Worm (Caenorhabditis elegans) whole organism, L4 larva: Measurements from ENCODE around the gene T19C4.24.

Source experiments
- F10B5.3 ChIP-seq: sonication (generic microtip); optimal IDR thresholded peaks from 2 replicates; lab custom pipeline; 2016; ENCODE audit warnings: mild to moderate bottlenecking, missing genetic modification characterization, missing compliant biosample characterization
- F26F4.8 ChIP-seq: fragments of 200-800 bp; sonication (Bioruptor generic); conservative IDR thresholded peaks from 2 replicates; pipeline ENCODE4 v1.3.6; 2022; ENCODE audit warnings: missing genetic modification characterization, missing compliant biosample characterization
- F49E8.2 ChIP-seq: sonication (generic microtip); optimal IDR thresholded peaks from 2 replicates; lab custom pipeline; 2016; ENCODE audit warnings: missing compliant biosample characterization, mild to moderate bottlenecking, missing genetic modification characterization, borderline replicate concordance
- R02D3.7 ChIP-seq: fragments of 150-350 bp; sonication (generic microtip); optimal IDR thresholded peaks from 3 replicates; lab custom pipeline; 2014; ENCODE audit warnings: missing biosample characterization, missing genetic modification characterization
- T26A8.4 ChIP-seq: fragments of 200-800 bp; sonication (Bioruptor generic); IDR thresholded peaks from 2 replicates; pipeline ENCODE4 v1.3.6; 2022; ENCODE audit warnings: missing genetic modification characterization, missing compliant biosample characterization
- Y105C5A.15 ChIP-seq: fragments of 200-800 bp; sonication (Bioruptor generic); IDR thresholded peaks from 2 replicates; pipeline ENCODE4 v1.3.6; 2022; ENCODE audit warnings: missing genetic modification characterization, missing compliant biosample characterization
- Y48G9A.11 ChIP-seq: fragments of 200-800 bp; sonication (Bioruptor generic); IDR thresholded peaks from 2 replicates; pipeline ENCODE4 v1.3.6; 2022; ENCODE audit warnings: missing genetic modification reagents, missing genetic modification characterization, missing compliant biosample characterization
- Y75B8A.6 ChIP-seq: fragments of 200-800 bp; sonication (Bioruptor generic); IDR thresholded peaks from 2 replicates; pipeline ENCODE4 v1.3.6; 2022; ENCODE audit warnings: missing genetic modification reagents, missing genetic modification characterization, missing compliant biosample characterization
- ZK337.2 ChIP-seq: fragments of 200-800 bp; sonication (Bioruptor generic); IDR thresholded peaks from 2 replicates; pipeline ENCODE4 v1.3.6; 2022; ENCODE audit warnings: missing genetic modification reagents, missing genetic modification characterization, missing compliant biosample characterization
- ceh-20 ChIP-seq: fragments of 200-800 bp; sonication (Bioruptor generic); IDR thresholded peaks from 2 replicates; pipeline ENCODE4 v1.3.6; 2022; ENCODE audit warnings: missing genetic modification reagents, missing genetic modification characterization, missing compliant biosample characterization
- ceh-32 ChIP-seq: sonication (generic microtip); optimal IDR thresholded peaks from 2 replicates; lab custom pipeline; 2016; ENCODE audit warnings: mild to moderate bottlenecking, missing genetic modification characterization, missing compliant biosample characterization; ENCODE audit not compliant: poor library complexity
- ceh-82 ChIP-seq: sonication (generic microtip); optimal IDR thresholded peaks from 2 replicates; lab custom pipeline; 2017; ENCODE audit warnings: missing biosample characterization, missing genetic modification characterization
- ces-1 ChIP-seq: fragments of 150-350 bp; sonication (generic microtip); optimal IDR thresholded peaks from 4 replicates; lab custom pipeline; 2014; ENCODE audit warnings: missing biosample characterization, missing genetic modification reagents, missing genetic modification characterization
- cey-2 ChIP-seq: sonication (generic microtip); optimal IDR thresholded peaks from 3 replicates; lab custom pipeline; 2017; ENCODE audit warnings: missing genetic modification characterization, mild to moderate bottlenecking, missing compliant biosample characterization, antibody characterized with exemption, borderline replicate concordance; ENCODE audit not compliant: insufficient read depth
- daf-12 ChIP-seq: fragments of 150-350 bp; optimal IDR thresholded peaks from 2 replicates; lab custom pipeline; 2014; ENCODE audit warnings: missing biosample characterization, missing genetic modification reagents, missing genetic modification characterization
- dmd-9 ChIP-seq: fragments of 200-800 bp; sonication (Bioruptor generic); IDR thresholded peaks from 2 replicates; pipeline ENCODE4 v1.3.6; 2022; ENCODE audit warnings: missing genetic modification reagents, missing genetic modification characterization, missing compliant biosample characterization
- duxl-1 ChIP-seq: sonication (generic microtip); optimal IDR thresholded peaks from 2 replicates; lab custom pipeline; 2016; ENCODE audit warnings: mild to moderate bottlenecking, missing genetic modification characterization, moderate library complexity, missing compliant biosample characterization; ENCODE audit not compliant: poor library complexity
- dve-1 ChIP-seq: sonication (generic microtip); optimal IDR thresholded peaks from 2 replicates; lab custom pipeline; 2017; ENCODE audit warnings: antibody characterized with exemption, mild to moderate bottlenecking, missing genetic modification characterization, missing compliant biosample characterization; ENCODE audit not compliant: insufficient read depth
- egl-27 ChIP-seq: sonication (generic microtip); optimal IDR thresholded peaks from 3 replicates; lab custom pipeline; 2017; ENCODE audit warnings: missing biosample characterization, missing genetic modification reagents, missing genetic modification characterization
- egl-43 ChIP-seq: fragments of 200-800 bp; sonication (Bioruptor generic); IDR thresholded peaks from 2 replicates; pipeline ENCODE4 v1.3.6; 2022; ENCODE audit warnings: missing genetic modification reagents, missing genetic modification characterization, missing compliant biosample characterization
- fkh-10 ChIP-seq: fragments of 150-350 bp; optimal IDR thresholded peaks from 2 replicates; lab custom pipeline; 2014; ENCODE audit warnings: missing biosample characterization, missing genetic modification reagents, missing genetic modification characterization
- gei-8 ChIP-seq: fragments of 200-800 bp; sonication (Bioruptor generic); optimal IDR thresholded peaks from 2 replicates; lab custom pipeline; 2018; ENCODE audit warnings: mild to moderate bottlenecking, missing genetic modification characterization, missing compliant biosample characterization
- lim-7 ChIP-seq: fragments of 200-800 bp; sonication (Bioruptor generic); IDR thresholded peaks from 2 replicates; pipeline ENCODE4 v1.3.6; 2022; ENCODE audit warnings: missing genetic modification characterization, missing compliant biosample characterization
- lin-29 ChIP-seq: fragments of 200-800 bp; sonication (Bioruptor generic); IDR thresholded peaks from 2 replicates; pipeline ENCODE4 v1.3.6; 2022; ENCODE audit warnings: missing genetic modification reagents, missing genetic modification characterization, missing compliant biosample characterization
- lir-3 ChIP-seq: sonication (generic microtip); optimal IDR thresholded peaks from 2 replicates; lab custom pipeline; 2016; ENCODE audit warnings: mild to moderate bottlenecking, missing genetic modification characterization, missing compliant biosample characterization
- madf-9 ChIP-seq: fragments of 200-800 bp; sonication (Bioruptor generic); conservative IDR thresholded peaks from 2 replicates; pipeline ENCODE4 v1.3.6; 2022; ENCODE audit warnings: missing genetic modification reagents, missing genetic modification characterization, missing compliant biosample characterization
- mdt-29 ChIP-seq: fragments of 200-800 bp; sonication (Bioruptor generic); IDR thresholded peaks from 2 replicates; pipeline ENCODE4 v1.3.6; 2022; ENCODE audit warnings: missing genetic modification reagents, missing genetic modification characterization, missing compliant biosample characterization
- mes-2 ChIP-seq: sonication (generic microtip); optimal IDR thresholded peaks from 2 replicates; lab custom pipeline; 2016; ENCODE audit warnings: missing genotype, mild to moderate bottlenecking, missing genetic modification characterization, missing compliant biosample characterization; ENCODE audit not compliant: poor library complexity, severe bottlenecking
- nhr-10 ChIP-seq: fragments of 150-350 bp; optimal IDR thresholded peaks from 2 replicates; lab custom pipeline; 2014; ENCODE audit warnings: missing biosample characterization, missing genetic modification characterization
- nhr-111 ChIP-seq: fragments of 200-800 bp; sonication (Bioruptor generic); optimal IDR thresholded peaks from 2 replicates; lab custom pipeline; 2018; ENCODE audit warnings: mild to moderate bottlenecking, missing genetic modification characterization, missing compliant biosample characterization
- nhr-25 ChIP-seq: sonication (generic microtip); optimal IDR thresholded peaks from 2 replicates; lab custom pipeline; 2017; ENCODE audit warnings: missing genetic modification characterization, mild to moderate bottlenecking, missing compliant biosample characterization, antibody characterized with exemption, moderate library complexity, borderline replicate concordance; ENCODE audit not compliant: insufficient read depth
- nhr-41 ChIP-seq: fragments of 200-800 bp; sonication (Bioruptor generic); IDR thresholded peaks from 2 replicates; pipeline ENCODE4 v1.3.6; 2022; ENCODE audit warnings: missing genetic modification reagents, missing genetic modification characterization, missing compliant biosample characterization
- nhr-42 ChIP-seq: fragments of 200-800 bp; sonication (Bioruptor generic); IDR thresholded peaks from 2 replicates; pipeline ENCODE4 v1.3.6; 2022; ENCODE audit warnings: missing genetic modification characterization, missing compliant biosample characterization
- nhr-48 ChIP-seq: sonication (generic microtip); optimal IDR thresholded peaks from 2 replicates; lab custom pipeline; 2016; ENCODE audit warnings: mild to moderate bottlenecking, missing genetic modification characterization, missing compliant biosample characterization
- nhr-76 ChIP-seq: fragments of 150-350 bp; optimal IDR thresholded peaks from 2 replicates; lab custom pipeline; 2014; ENCODE audit warnings: missing biosample characterization, missing genetic modification characterization
- php-3 ChIP-seq: fragments of 200-800 bp; sonication (Bioruptor generic); IDR thresholded peaks from 2 replicates; pipeline ENCODE4 v1.3.6; 2022; ENCODE audit warnings: missing genetic modification reagents, missing genetic modification characterization, missing compliant biosample characterization
- pqm-1 ChIP-seq: sonication (generic microtip); optimal IDR thresholded peaks from 2 replicates; lab custom pipeline; 2017; ENCODE audit warnings: missing biosample characterization, missing genetic modification characterization
- rbr-2 ChIP-seq: sonication (generic microtip); optimal IDR thresholded peaks from 2 replicates; lab custom pipeline; 2016; ENCODE audit warnings: missing genotype, missing genetic modification characterization, missing compliant biosample characterization
- saeg-2 ChIP-seq: fragments of 200-800 bp; sonication (Bioruptor generic); IDR thresholded peaks from 2 replicates; pipeline ENCODE4 v1.3.6; 2022; ENCODE audit warnings: missing genetic modification reagents, missing genetic modification characterization, missing compliant biosample characterization
- sdz-12 ChIP-seq: fragments of 200-800 bp; sonication (Bioruptor generic); optimal IDR thresholded peaks from 2 replicates; lab custom pipeline; 2018; ENCODE audit warnings: mild to moderate bottlenecking, missing genetic modification characterization, missing compliant biosample characterization
- set-16 ChIP-seq: fragments of 200-800 bp; sonication (Bioruptor generic); IDR thresholded peaks from 2 replicates; pipeline ENCODE4 v1.3.6; 2022; ENCODE audit warnings: missing genetic modification reagents, missing genetic modification characterization, missing compliant biosample characterization
- snpc-1.2 ChIP-seq: fragments of 200-800 bp; sonication (Bioruptor generic); IDR thresholded peaks from 2 replicates; pipeline ENCODE4 v1.3.6; 2022; ENCODE audit warnings: missing genetic modification reagents, missing genetic modification characterization, missing compliant biosample characterization
- snpc-4 ChIP-seq: fragments of 150-350 bp; optimal IDR thresholded peaks from 2 replicates; lab custom pipeline; 2014; ENCODE audit warnings: missing biosample characterization, missing genetic modification characterization
- spr-3 ChIP-seq: fragments of 200-800 bp; sonication (Bioruptor generic); optimal IDR thresholded peaks from 2 replicates; lab custom pipeline; 2018; ENCODE audit warnings: mild to moderate bottlenecking, missing genetic modification characterization, missing compliant biosample characterization
- tra-1 ChIP-seq: fragments of 200-800 bp; sonication (Bioruptor generic); IDR thresholded peaks from 2 replicates; pipeline ENCODE4 v1.3.6; 2022; ENCODE audit warnings: missing genetic modification reagents, missing genetic modification characterization, missing compliant biosample characterization
- unc-130 ChIP-seq: sonication (generic microtip); optimal IDR thresholded peaks from 2 replicates; lab custom pipeline; 2016; ENCODE audit warnings: missing genetic modification reagents, missing genetic modification characterization, missing compliant biosample characterization
- vab-7 ChIP-seq: fragments of 200-800 bp; sonication (Bioruptor generic); IDR thresholded peaks from 2 replicates; pipeline ENCODE4 v1.3.6; 2022; ENCODE audit warnings: missing genetic modification reagents, missing genetic modification characterization, missing compliant biosample characterization
- zag-1 ChIP-seq: fragments of 150-350 bp; optimal IDR thresholded peaks from 2 replicates; lab custom pipeline; 2014; ENCODE audit warnings: missing biosample characterization, missing genetic modification characterization
- zfp-2 ChIP-seq: sonication (generic microtip); optimal IDR thresholded peaks from 2 replicates; lab custom pipeline; 2016; ENCODE audit warnings: mild to moderate bottlenecking, missing genetic modification characterization, missing compliant biosample characterization
- zfp-3 ChIP-seq: fragments of 200-800 bp; sonication (Bioruptor generic); conservative IDR thresholded peaks from 2 replicates; pipeline ENCODE4 v1.3.6; 2022; ENCODE audit warnings: missing genetic modification reagents, missing genetic modification characterization, missing compliant biosample characterization
- ztf-7 ChIP-seq: fragments of 150-350 bp; optimal IDR thresholded peaks from 2 replicates; lab custom pipeline; 2014; ENCODE audit warnings: missing biosample characterization, missing genetic modification characterization

T19C4.24 gene

DNA sequence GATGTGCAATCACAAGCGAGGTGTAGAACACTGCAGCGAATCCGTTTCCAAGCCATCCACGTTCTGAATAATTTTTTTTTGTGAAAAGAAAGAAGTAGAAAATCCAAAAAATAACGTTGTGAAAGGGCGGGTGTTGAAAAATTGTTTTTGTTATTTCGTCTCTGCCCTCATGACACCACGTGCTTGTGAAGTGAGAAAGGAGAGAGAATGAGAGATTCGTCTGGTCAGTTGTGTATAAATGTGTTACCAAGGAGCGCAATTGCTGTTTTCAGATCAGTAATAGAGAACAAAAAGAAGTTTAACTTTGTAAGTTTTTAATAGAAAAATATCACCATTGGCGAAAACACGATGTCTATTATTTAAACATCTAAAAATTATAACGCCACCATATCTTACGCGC, 25.6 kb downstream of the T19C4.24 start (continued):
- TF ChIP-seq lin-29 (GFP tag; lab: Robert Waterston, UW) (no peak), nhr-76 (tag; lab: Kevin White, UChicago) (no peak), daf-12 (tag; lab: Kevin White, UChicago) (no peak), F10B5.3 (tag; lab: Kevin White, UChicago) (no peak), pqm-1 (no peak), fkh-10 (GFP tag; lab: Kevin White, UChicago) (no peak), saeg-2 (GFP tag; lab: Robert Waterston, UW) (no peak), Y48G9A.11 (no peak), nhr-42 (GFP tag; lab: Robert Waterston, UW) (no peak), Y105C5A.15 (GFP tag; lab: Robert Waterston, UW) (no peak), nhr-41 (GFP tag; lab: Robert Waterston, UW) (no peak), nhr-10 (tag; lab: Kevin White, UChicago) (no peak), zag-1 (tag; lab: Kevin White, UChicago) (no peak), egl-27 (tag; lab: Kevin White, UChicago) (no peak), dve-1 (tag; lab: Kevin White, UChicago) (peak; percentile 26), lir-3 (tag; lab: Kevin White, UChicago) (no peak), php-3 (GFP tag; lab: Robert Waterston, UW) (no peak), unc-130 (GFP tag; lab: Kevin White, UChicago) (no peak), mdt-29 (GFP tag; lab: Robert Waterston, UW) (no peak), ces-1 (GFP tag; lab: Kevin White, UChicago) (no peak), mes-2 (tag; lab: Kevin White, UChicago) (peak; percentile 15), Y75B8A.6 (no peak), snpc-1.2 (GFP tag; lab: Robert Waterston, UW) (no peak), ceh-20 (GFP tag; lab: Robert Waterston, UW) (no peak), T26A8.4 (GFP tag; lab: Robert Waterston, UW) (no peak), cey-2 (no peak), ceh-32 (tag; lab: Kevin White, UChicago) (no peak), R02D3.7 (no peak), lim-7 (GFP tag; lab: Robert Waterston, UW) (no peak), nhr-111 (GFP tag; lab: Kevin White, UChicago) (no peak), nhr-25 (tag; lab: Kevin White, UChicago) (no peak), dmd-9 (no peak), nhr-48 (tag; lab: Kevin White, UChicago) (no peak), snpc-4 (tag; lab: Kevin White, UChicago) (no peak), sdz-12 (no peak), madf-9 (no peak), ztf-7 (tag; lab: Kevin White, UChicago) (no peak), tra-1 (GFP tag; lab: Robert Waterston, UW) (no peak), set-16 (GFP tag; lab: Robert Waterston, UW) (no peak), zfp-2 (tag; lab: Kevin White, UChicago) (no peak), F49E8.2 (no peak), rbr-2 (tag; lab: Kevin White, UChicago) (no peak), zfp-3 (no peak), ceh-82 (tag; lab: Kevin White, UChicago) (no peak), gei-8 (GFP tag; lab: Kevin White, UChicago) (no peak), vab-7 (GFP tag; lab: Robert Waterston, UW) (no peak), egl-43 (GFP tag; lab: Robert Waterston, UW) (no peak), F26F4.8 (GFP tag; lab: Robert Waterston, UW) (no peak), duxl-1 (tag; lab: Kevin White, UChicago) (no peak), ZK337.2 (GFP tag; lab: Robert Waterston, UW) (no peak), spr-3 (GFP tag; lab: Kevin White, UChicago) (no peak)
